Worm (Caenorhabditis elegans) whole organism, L4 larva: ENCODE measurements around the gene tsp-2.

Source experiments
- pqm-1 ChIP-seq: sonication (generic microtip); optimal IDR thresholded peaks from 2 replicates; lab custom pipeline; 2017; ENCODE audit warnings: missing biosample characterization, missing genetic modification characterization
- ztf-11 ChIP-seq: fragments of 150-350 bp; optimal IDR thresholded peaks from 2 replicates; lab custom pipeline; 2014; ENCODE audit warnings: missing biosample characterization, missing genetic modification characterization

DNA sequence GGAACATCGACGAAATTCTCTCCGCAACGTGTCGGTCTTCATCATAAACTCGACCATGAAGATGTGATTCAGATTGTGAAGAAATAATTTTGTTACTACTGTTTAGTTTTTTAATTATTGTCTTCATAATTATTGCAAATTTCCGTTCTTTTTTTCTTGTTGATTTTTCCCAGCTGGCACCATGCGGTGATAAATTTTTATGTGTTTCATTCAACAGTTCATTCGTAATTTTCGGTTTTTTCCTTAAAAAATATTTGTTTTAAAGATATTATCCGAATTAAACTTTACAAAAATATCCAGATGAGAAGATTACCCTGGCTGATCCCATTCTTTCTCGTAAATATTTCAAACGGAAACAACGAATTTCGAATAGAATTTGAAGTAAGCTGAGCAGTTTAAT is 9.3 kb upstream of the tsp-2 start, which contains the start of gene C02F5.13:
- TF ChIP-seq ztf-11 (tag; lab: Kevin White, UChicago) (no peak), pqm-1 (tag; lab: Kevin White, UChicago) (no peak)
